Worm (Caenorhabditis elegans): ENCODE measurements around the gene tbx-38.

DNA sequence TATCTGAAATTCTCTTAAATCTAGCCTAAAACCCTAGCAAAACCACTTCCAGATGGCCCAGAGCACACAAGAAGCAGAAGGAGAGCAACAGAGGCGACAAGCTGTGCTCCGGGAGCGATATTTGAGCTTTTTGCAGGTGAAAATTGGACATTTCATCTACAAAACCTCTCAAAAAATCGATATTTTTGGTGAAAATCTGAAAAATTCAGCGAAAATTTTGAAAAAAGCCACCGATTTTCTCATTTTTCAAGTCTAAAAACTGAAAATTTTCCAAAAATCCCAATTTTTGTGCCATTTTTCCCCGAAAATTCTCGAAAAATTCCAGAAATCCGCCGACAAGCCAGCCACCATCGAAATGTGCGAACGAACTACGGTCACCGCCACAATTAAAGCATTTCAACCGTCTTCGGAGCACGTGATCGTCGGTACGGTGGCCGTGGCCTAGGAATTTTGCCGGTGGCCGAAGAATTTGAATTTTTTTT, 5.6 kb downstream of the tbx-38 start, which contains the start of gene C24H11.5:
- TF ChIP-seq sptf-1 (tag; optimal IDR thresholded peaks at IDR 0.05) (no peak), lin-13 (GFP tag; optimal IDR thresholded peaks at IDR 0.05) (no peak), ceh-90 (tag; optimal IDR thresholded peaks at IDR 0.05) (no peak), C16A3.4 (tag; optimal IDR thresholded peaks at IDR 0.05) (no peak), lin-39 (tag; optimal IDR thresholded peaks at IDR 0.05) (no peak), unc-98 (GFP tag; IDR thresholded peaks at IDR 0.05) (no peak), pqm-1 (tag; optimal IDR thresholded peaks at IDR 0.05) (no peak), tbx-2 (tag; optimal IDR thresholded peaks at IDR 0.05) (no peak), ets-5 (GFP tag; IDR thresholded peaks at IDR 0.05) (no peak), ces-1 (GFP tag; optimal IDR thresholded peaks at IDR 0.05) (no peak), tlp-1 (tag; optimal IDR thresholded peaks at IDR 0.05) (no peak), nhr-12 (tag; optimal IDR thresholded peaks at IDR 0.05) (no peak), unc-62 (GFP tag; optimal IDR thresholded peaks at IDR 0.05) (no peak)
